Fruit fly (Drosophila melanogaster): ENCODE data around the gene Rala.

DNA sequence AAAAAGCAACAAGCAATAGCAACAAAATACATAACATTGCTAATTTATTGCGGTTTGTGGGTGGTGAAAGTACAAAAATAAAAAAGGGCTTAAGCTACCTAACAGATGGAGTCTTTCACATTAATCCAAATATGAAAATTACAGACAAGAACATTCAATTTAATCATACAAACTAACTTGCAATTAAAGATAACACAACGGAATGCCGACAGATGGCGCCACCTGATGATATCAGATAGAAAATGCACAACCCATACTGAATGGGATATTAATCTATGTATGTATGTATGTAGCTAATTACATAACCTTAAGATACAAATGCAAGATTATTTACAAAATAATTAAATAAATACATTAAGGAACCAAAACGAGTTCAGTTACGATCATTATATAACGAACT, 44.6 kb downstream of the Rala start:
- no peak for TF ChIP-seq pan (optimal IDR thresholded peaks at IDR 0.05)
- TF ChIP-seq usp (GFP tag; optimal IDR thresholded peaks at IDR 0.05) = no peak
- no peak for TF ChIP-seq Dll (optimal IDR thresholded peaks at IDR 0.05)
- no peak for TF ChIP-seq EcR (GFP tag; optimal IDR thresholded peaks at IDR 0.05)

All from whole organism.